Worm (Caenorhabditis elegans) whole organism, late embryonic: ENCODE measurements around the gene AH9.6.

ENCODE experiments used
- F13H6.1 ChIP-seq: sonication (generic microtip); optimal IDR thresholded peaks from 2 replicates; lab custom pipeline; 2016; ENCODE audit warnings: missing genetic modification characterization, missing compliant biosample characterization
- K02D7.2 ChIP-seq: sonication (generic microtip); optimal IDR thresholded peaks from 2 replicates; lab custom pipeline; 2017; ENCODE audit warnings: mild to moderate bottlenecking, missing genetic modification characterization, missing compliant biosample characterization
- K09A11.1 ChIP-seq: sonication (generic microtip); optimal IDR thresholded peaks from 2 replicates; lab custom pipeline; 2017; ENCODE audit warnings: antibody characterized with exemption, mild to moderate bottlenecking, missing genetic modification characterization, missing compliant biosample characterization; ENCODE audit not compliant: insufficient read depth
- ama-1 ChIP-seq: fragments of 150-350 bp; optimal IDR thresholded peaks from 2 replicates; lab custom pipeline; 2014
- ceh-2 ChIP-seq: sonication (generic microtip); optimal IDR thresholded peaks from 2 replicates; lab custom pipeline; 2016; ENCODE audit warnings: missing genotype, missing genetic modification characterization, missing compliant biosample characterization
- ceh-22 ChIP-seq: sonication (generic microtip); optimal IDR thresholded peaks from 2 replicates; lab custom pipeline; 2017; ENCODE audit warnings: missing biosample characterization, missing genetic modification characterization
- ceh-24 ChIP-seq: sonication (generic microtip); optimal IDR thresholded peaks from 2 replicates; lab custom pipeline; 2016; ENCODE audit warnings: mild to moderate bottlenecking, missing genetic modification characterization, missing compliant biosample characterization
- ceh-31 ChIP-seq: sonication (generic microtip); optimal IDR thresholded peaks from 2 replicates; lab custom pipeline; 2016; ENCODE audit warnings: missing genetic modification characterization, missing compliant biosample characterization
- ceh-45 ChIP-seq: fragments of 200-800 bp; sonication (Bioruptor generic); IDR thresholded peaks from 2 replicates; pipeline ENCODE4 v1.3.6; 2022; ENCODE audit warnings: missing genetic modification reagents, missing genetic modification characterization, missing compliant biosample characterization
- ceh-48 ChIP-seq: sonication (generic microtip); optimal IDR thresholded peaks from 2 replicates; lab custom pipeline; 2016; ENCODE audit warnings: missing genetic modification characterization, inconsistent platforms, missing compliant biosample characterization
- ceh-6 ChIP-seq: fragments of 200-800 bp; sonication (Bioruptor generic); optimal IDR thresholded peaks from 2 replicates; lab custom pipeline; 2018; ENCODE audit warnings: mild to moderate bottlenecking, missing genetic modification characterization, missing compliant biosample characterization
- ceh-9 ChIP-seq: sonication (generic microtip); optimal IDR thresholded peaks from 2 replicates; lab custom pipeline; 2016; ENCODE audit warnings: mild to moderate bottlenecking, missing genetic modification characterization, inconsistent platforms, missing compliant biosample characterization
- dmd-4 ChIP-seq: sonication (generic microtip); optimal IDR thresholded peaks from 2 replicates; lab custom pipeline; 2016; ENCODE audit warnings: borderline replicate concordance, missing genetic modification characterization, missing compliant biosample characterization
- elt-2 ChIP-seq: sonication (generic microtip); optimal IDR thresholded peaks from 2 replicates; lab custom pipeline; 2016; ENCODE audit warnings: missing genetic modification reagents, missing genetic modification characterization, missing compliant biosample characterization
- elt-4 ChIP-seq: sonication (generic microtip); optimal IDR thresholded peaks from 2 replicates; lab custom pipeline; 2016; ENCODE audit warnings: missing genetic modification characterization, missing compliant biosample characterization
- ets-4 ChIP-seq: sonication (generic microtip); optimal IDR thresholded peaks from 2 replicates; lab custom pipeline; 2016; ENCODE audit warnings: missing genetic modification characterization, missing compliant biosample characterization
- fax-1 ChIP-seq: sonication (generic microtip); optimal IDR thresholded peaks from 2 replicates; lab custom pipeline; 2016; ENCODE audit warnings: missing genotype, missing genetic modification characterization, missing compliant biosample characterization
- fkh-10 ChIP-seq: fragments of 150-350 bp; optimal IDR thresholded peaks from 2 replicates; lab custom pipeline; 2014; ENCODE audit warnings: missing biosample characterization, missing genetic modification reagents, missing genetic modification characterization
- fkh-6 ChIP-seq: sonication (generic microtip); optimal IDR thresholded peaks from 2 replicates; lab custom pipeline; 2016; ENCODE audit warnings: missing genetic modification characterization, missing compliant biosample characterization
- gmeb-2 ChIP-seq: sonication (generic microtip); optimal IDR thresholded peaks from 2 replicates; lab custom pipeline; 2016; ENCODE audit warnings: missing genetic modification characterization, inconsistent platforms, missing compliant biosample characterization
- hlh-13 ChIP-seq: fragments of 200-800 bp; sonication (Bioruptor generic); optimal IDR thresholded peaks from 2 replicates; lab custom pipeline; 2018; ENCODE audit warnings: mild to moderate bottlenecking, missing genetic modification characterization, missing compliant biosample characterization
- hlh-15 ChIP-seq: sonication (generic microtip); optimal IDR thresholded peaks from 2 replicates; lab custom pipeline; 2016; ENCODE audit warnings: missing genetic modification characterization, missing compliant biosample characterization
- hlh-8 ChIP-seq: sonication (generic microtip); optimal IDR thresholded peaks from 2 replicates; lab custom pipeline; 2016; ENCODE audit warnings: missing genotype, missing genetic modification characterization, missing compliant biosample characterization
- madf-2 ChIP-seq: sonication (generic microtip); optimal IDR thresholded peaks from 2 replicates; lab custom pipeline; 2017; ENCODE audit warnings: missing genetic modification characterization, missing compliant biosample characterization
- mec-3 ChIP-seq: sonication (generic microtip); optimal IDR thresholded peaks from 2 replicates; lab custom pipeline; 2016; ENCODE audit warnings: borderline replicate concordance, missing genetic modification characterization, missing compliant biosample characterization
- nfya-1 ChIP-seq: sonication (generic microtip); optimal IDR thresholded peaks from 2 replicates; lab custom pipeline; 2017; ENCODE audit warnings: missing genetic modification characterization, mild to moderate bottlenecking, missing compliant biosample characterization, antibody characterized with exemption, moderate library complexity
- nhr-11 ChIP-seq: fragments of 150-350 bp; optimal IDR thresholded peaks from 2 replicates; lab custom pipeline; 2014; ENCODE audit warnings: missing biosample characterization, missing genetic modification characterization
- nhr-232 ChIP-seq: sonication (generic microtip); optimal IDR thresholded peaks from 2 replicates; lab custom pipeline; 2016; ENCODE audit warnings: missing genetic modification characterization, missing compliant biosample characterization
- npax-4 ChIP-seq: sonication (generic microtip); optimal IDR thresholded peaks from 2 replicates; lab custom pipeline; 2016; ENCODE audit warnings: missing genetic modification characterization, missing compliant biosample characterization
- odd-2 ChIP-seq: sonication (generic microtip); optimal IDR thresholded peaks from 2 replicates; lab custom pipeline; 2017; ENCODE audit warnings: antibody characterized with exemption, mild to moderate bottlenecking, missing genetic modification characterization, missing compliant biosample characterization
- pax-1 ChIP-seq: fragments of 150-350 bp; optimal IDR thresholded peaks from 2 replicates; lab custom pipeline; 2014; ENCODE audit warnings: missing biosample characterization, missing genetic modification characterization
- pha-4 ChIP-seq: fragments of 150-350 bp; optimal IDR thresholded peaks from 2 replicates; lab custom pipeline; 2018; ENCODE audit warnings: missing biosample characterization, missing genetic modification reagents, missing genetic modification characterization
- pqm-1 ChIP-seq: sonication (generic microtip); optimal IDR thresholded peaks from 2 replicates; lab custom pipeline; 2016; ENCODE audit warnings: missing genetic modification characterization, missing compliant biosample characterization
- pros-1 ChIP-seq: fragments of 150-350 bp; optimal IDR thresholded peaks from 2 replicates; lab custom pipeline; 2014; ENCODE audit warnings: missing biosample characterization, missing genetic modification reagents, missing genetic modification characterization
- rnt-1 ChIP-seq: sonication (generic microtip); optimal IDR thresholded peaks from 2 replicates; lab custom pipeline; 2016; ENCODE audit warnings: missing genetic modification characterization, missing compliant biosample characterization
- sox-4 ChIP-seq: sonication (generic microtip); optimal IDR thresholded peaks from 2 replicates; lab custom pipeline; 2017; ENCODE audit warnings: mild to moderate bottlenecking, missing genetic modification characterization, inconsistent platforms, missing compliant biosample characterization
- tbx-2 ChIP-seq: sonication (generic microtip); optimal IDR thresholded peaks from 2 replicates; lab custom pipeline; 2016; ENCODE audit warnings: missing genetic modification characterization, missing compliant biosample characterization
- tbx-7 ChIP-seq: sonication (generic microtip); optimal IDR thresholded peaks from 2 replicates; lab custom pipeline; 2016; ENCODE audit warnings: missing genotype, missing genetic modification characterization, missing compliant biosample characterization
- unc-3 ChIP-seq, 2 experiments: fragments of 200-800 bp in 1 of 2; sonication (Bioruptor generic) in 1 of 2; sonication (generic microtip) in 1 of 2; conservative IDR thresholded peaks in 1 of 2; optimal IDR thresholded peaks in 1 of 2; 2 replicates each; pipeline versions ENCODE4 v1.3.6 to Lab custom; 2016 to 2022; ENCODE audit warnings: missing compliant biosample characterization in 2 of 2, missing genetic modification characterization in 2 of 2, missing genetic modification reagents in 1 of 2
- unc-42 ChIP-seq: sonication (generic microtip); optimal IDR thresholded peaks from 2 replicates; lab custom pipeline; 2016; ENCODE audit warnings: missing genotype, missing genetic modification characterization, missing compliant biosample characterization
- unc-55 ChIP-seq: sonication (generic microtip); optimal IDR thresholded peaks from 2 replicates; lab custom pipeline; 2017; ENCODE audit warnings: missing biosample characterization, missing genetic modification reagents, missing genetic modification characterization
- zip-5 ChIP-seq: sonication (generic microtip); optimal IDR thresholded peaks from 2 replicates; lab custom pipeline; 2016; ENCODE audit warnings: missing genetic modification characterization, missing compliant biosample characterization
- ztf-16 ChIP-seq: sonication (generic microtip); optimal IDR thresholded peaks from 2 replicates; lab custom pipeline; 2017; ENCODE audit warnings: missing genetic modification characterization, missing compliant biosample characterization

AH9.6 gene

ce11 chrX:2261003-2261402 lies 6.9 kb downstream of the AH9.6 start, which contains the start of gene AH9.3:
TSS of gene AH9.3 (minus strand) at chrX:2261103.
- TF ChIP-seq ets-4 (tag; lab: Kevin White, UChicago) (no peak), ceh-48 (peak; percentile 32)

ce11 chrX:2258404-2258803 lies 9.5 kb downstream of the AH9.6 start:
- no peak for TF ChIP-seq pha-4 (tag; lab: Kevin White, UChicago)
- peak; percentile 4 for TF ChIP-seq elt-2
- TF ChIP-seq, all 69 proteins: peak for 1

- TF ChIP-seq F13H6.1 (tag; lab: Kevin White, UChicago) (no peak), ceh-24 (tag; lab: Kevin White, UChicago) (no peak), pha-4 (tag; lab: Kevin White, UChicago) (no peak), pax-1 (tag; lab: Kevin White, UChicago) (no peak), ceh-31 (tag; lab: Kevin White, UChicago) (no peak), tbx-2 (tag; lab: Kevin White, UChicago) (no peak), unc-55 (GFP tag; lab: Kevin White, UChicago) (no peak), madf-2 (tag; lab: Kevin White, UChicago) (no peak), K09A11.1 (tag; lab: Kevin White, UChicago) (no peak), hlh-13 (GFP tag; lab: Kevin White, UChicago) (no peak), hlh-15 (tag; lab: Kevin White, UChicago) (no peak), unc-42 (no peak), ets-4 (tag; lab: Kevin White, UChicago) (no peak), pros-1 (tag; lab: Kevin White, UChicago) (no peak), zip-5 (no peak)
These were observed 9.9 kb downstream of the AH9.6 start, which contains the start of gene crn-4 for ce11 chrX:2258001-2258400. TSS of gene crn-4 (minus strand) at chrX:2258101.

ce11 chrX:2246908-2247307 lies 21.0 kb downstream of the AH9.6 start, which contains the start of gene AH9.1:
TSS of gene AH9.1 (minus strand) at chrX:2247008.
- TF ChIP-seq elt-4 (no peak), ceh-9 (tag; lab: Kevin White, UChicago) (no peak), dmd-4 (tag; lab: Kevin White, UChicago) (no peak)

- no peak for TF ChIP-seq nhr-232 (tag; lab: Kevin White, UChicago)
- TF ChIP-seq rnt-1 (tag; lab: Kevin White, UChicago): peak; percentile 63
- TF ChIP-seq ceh-9 (tag; lab: Kevin White, UChicago): no peak
- TF ChIP-seq ceh-22: peak; percentile 23
- TF ChIP-seq ceh-45 (GFP tag; lab: Robert Waterston, UW): no peak; the same call in 1 of the 2 replicates
- TF ChIP-seq madf-2 (tag; lab: Kevin White, UChicago): peak; percentile 60
- TF ChIP-seq ztf-16 (tag; lab: Kevin White, UChicago): peak; percentile 37
- TF ChIP-seq nfya-1 (tag; lab: Kevin White, UChicago): peak; percentile 97
- TF ChIP-seq nhr-11 (tag; lab: Kevin White, UChicago): no peak
- TF ChIP-seq dmd-4 (tag; lab: Kevin White, UChicago): no peak
- no peak for TF ChIP-seq elt-4
- TF ChIP-seq ceh-31 (tag; lab: Kevin White, UChicago): peak; percentile 78
- peak; percentile 34 for TF ChIP-seq fkh-6 (tag; lab: Kevin White, UChicago)
- TF ChIP-seq elt-2: peak; percentile 66
- TF ChIP-seq ceh-2 (tag; lab: Kevin White, UChicago): peak; percentile 57
- TF ChIP-seq npax-4: no peak
- TF ChIP-seq fkh-10: no peak
- no peak for TF ChIP-seq hlh-13 (GFP tag; lab: Kevin White, UChicago)
- TF ChIP-seq gmeb-2 (tag; lab: Kevin White, UChicago): no peak
- TF ChIP-seq fax-1: no peak
- TF ChIP-seq unc-42: peak; percentile 84
- no peak for TF ChIP-seq pqm-1 (tag; lab: Kevin White, UChicago)
- TF ChIP-seq sox-4 (tag; lab: Kevin White, UChicago): peak; percentile 21
- TF ChIP-seq unc-3 (GFP tag; conservative IDR thresholded peaks at IDR 0.05; lab: Robert Waterston, UW): peak; percentile 44; the same call in 1 of the 2 replicates
- peak; percentile 44 for TF ChIP-seq unc-3 (tag; optimal IDR thresholded peaks at IDR 0.05; lab: Kevin White, UChicago)
- TF ChIP-seq mec-3 (tag; lab: Kevin White, UChicago): no peak
- peak; percentile 24 for TF ChIP-seq K02D7.2 (tag; lab: Kevin White, UChicago)
- no peak for TF ChIP-seq tbx-7 (tag; lab: Kevin White, UChicago)
- no peak for TF ChIP-seq ceh-6 (GFP tag; lab: Kevin White, UChicago)
- no peak for TF ChIP-seq hlh-8 (tag; lab: Kevin White, UChicago)
- TF ChIP-seq odd-2 (tag; lab: Kevin White, UChicago): no peak
- no peak for TF ChIP-seq ama-1 (lab: Kevin White, UChicago)
These were observed 25.3 kb downstream of the AH9.6 start, which contains the start of gene rpl-11.2 for ce11 chrX:2242568-2243185. TSS of gene rpl-11.2 (minus strand) at chrX:2242618.
